Worm (Caenorhabditis elegans) whole organism, late embryonic: ENCODE results near the gene srg-9.

ENCODE experiments used
- Y22D7AL.16 ChIP-seq: sonication (generic microtip); optimal IDR thresholded peaks from 2 replicates; lab custom pipeline; 2016; ENCODE audit warnings: missing genetic modification characterization, missing compliant biosample characterization
- ahr-1 ChIP-seq: sonication (generic microtip); optimal IDR thresholded peaks from 2 replicates; lab custom pipeline; 2016; ENCODE audit warnings: missing genetic modification characterization, missing compliant biosample characterization
- ama-1 ChIP-seq: fragments of 150-350 bp; optimal IDR thresholded peaks from 2 replicates; lab custom pipeline; 2014
- ceh-18 ChIP-seq: sonication (generic microtip); optimal IDR thresholded peaks from 2 replicates; lab custom pipeline; 2016; ENCODE audit warnings: missing genetic modification characterization, missing compliant biosample characterization
- ceh-22 ChIP-seq: sonication (generic microtip); optimal IDR thresholded peaks from 2 replicates; lab custom pipeline; 2017; ENCODE audit warnings: missing biosample characterization, missing genetic modification characterization
- dmd-4 ChIP-seq: sonication (generic microtip); optimal IDR thresholded peaks from 2 replicates; lab custom pipeline; 2016; ENCODE audit warnings: borderline replicate concordance, missing genetic modification characterization, missing compliant biosample characterization
- eyg-1 ChIP-seq: sonication (generic microtip); optimal IDR thresholded peaks from 2 replicates; lab custom pipeline; 2016; ENCODE audit warnings: missing genotype, missing genetic modification characterization, missing compliant biosample characterization
- fkh-10 ChIP-seq: fragments of 150-350 bp; optimal IDR thresholded peaks from 2 replicates; lab custom pipeline; 2014; ENCODE audit warnings: missing biosample characterization, missing genetic modification reagents, missing genetic modification characterization
- hlh-8 ChIP-seq: sonication (generic microtip); optimal IDR thresholded peaks from 2 replicates; lab custom pipeline; 2016; ENCODE audit warnings: missing genotype, missing genetic modification characterization, missing compliant biosample characterization
- pha-4 ChIP-seq: fragments of 150-350 bp; optimal IDR thresholded peaks from 2 replicates; lab custom pipeline; 2018; ENCODE audit warnings: missing biosample characterization, missing genetic modification reagents, missing genetic modification characterization
- pqm-1 ChIP-seq: sonication (generic microtip); optimal IDR thresholded peaks from 2 replicates; lab custom pipeline; 2016; ENCODE audit warnings: missing genetic modification characterization, missing compliant biosample characterization
- ref-2 ChIP-seq: sonication (generic microtip); optimal IDR thresholded peaks from 2 replicates; lab custom pipeline; 2016; ENCODE audit warnings: missing genetic modification characterization, missing compliant biosample characterization
- unc-42 ChIP-seq: sonication (generic microtip); optimal IDR thresholded peaks from 2 replicates; lab custom pipeline; 2016; ENCODE audit warnings: missing genotype, missing genetic modification characterization, missing compliant biosample characterization
- unc-86 ChIP-seq: sonication (generic microtip); optimal IDR thresholded peaks from 2 replicates; lab custom pipeline; 2016; ENCODE audit warnings: missing genetic modification characterization, missing compliant biosample characterization

- no peak for TF ChIP-seq ceh-18 (tag; lab: Kevin White, UChicago)
- no peak for TF ChIP-seq eyg-1 (tag; lab: Kevin White, UChicago)
- TF ChIP-seq Y22D7AL.16 (tag; lab: Kevin White, UChicago) = no peak
- no peak for TF ChIP-seq unc-86
- TF ChIP-seq ahr-1 (tag; lab: Kevin White, UChicago) = no peak
- TF ChIP-seq ceh-22 (tag; lab: Kevin White, UChicago) = no peak
- no peak for TF ChIP-seq dmd-4
- TF ChIP-seq ama-1 (lab: Kevin White, UChicago) = no peak
- no peak for TF ChIP-seq fkh-10 (GFP tag; lab: Kevin White, UChicago)
- no peak for TF ChIP-seq ref-2
- TF ChIP-seq pqm-1 (tag; lab: Kevin White, UChicago) = no peak
- no peak for TF ChIP-seq unc-42 (tag; lab: Kevin White, UChicago)
- TF ChIP-seq pha-4 (tag; lab: Kevin White, UChicago) = no peak
- TF ChIP-seq hlh-8 (tag; lab: Kevin White, UChicago) = no peak
Observed at ce11 chrIII:6300297-6300696, 43.7 kb upstream of the srg-9 start.
